Worm (Caenorhabditis elegans): ENCODE data around the gene gad-2.

- TF ChIP-seq hlh-26 (GFP tag; conservative IDR thresholded peaks at IDR 0.05), result no peak
- TF ChIP-seq madf-6 (GFP tag; IDR thresholded peaks at IDR 0.05), result no peak
- TF ChIP-seq F49E8.2 (tag; optimal IDR thresholded peaks at IDR 0.05; ENCODE audit: insufficient read depth), result no peak
Measured at ce11 chrX:7371945-7372344, 21.3 kb upstream of the gad-2 start.

All from whole organism, young adult.